Worm (Caenorhabditis elegans): ENCODE data around the gene clec-141.

The clec-141 gene

DNA sequence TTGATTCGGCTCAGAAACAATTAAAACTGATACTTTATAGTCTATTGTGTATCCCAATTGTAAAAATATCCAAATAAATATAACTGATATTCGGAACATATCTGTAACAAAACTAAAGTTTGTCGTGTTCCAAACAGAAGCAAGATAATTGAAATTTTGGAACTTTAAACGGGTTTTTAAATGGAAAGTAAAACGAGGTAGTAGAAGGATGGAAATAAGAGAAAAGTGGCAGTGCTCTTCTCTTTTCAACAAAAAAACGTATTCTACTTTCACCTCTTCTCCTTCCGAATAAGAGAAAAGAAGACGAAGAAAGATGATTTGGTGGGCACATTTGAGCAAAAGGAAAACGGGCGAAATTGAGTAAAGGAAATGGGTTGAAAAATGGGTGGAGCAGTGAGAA, 39.1 kb upstream of the clec-141 start, which contains the start of gene nmr-1:
nmr-1 (minus strand) TSS at position 101 of the 400 bp plus-strand sequence.
- TF ChIP-seq pes-1 (GFP tag; IDR thresholded peaks at IDR 0.05), result no peak
- no peak for TF ChIP-seq tbx-11 (GFP tag; IDR thresholded peaks at IDR 0.05)
- no peak for TF ChIP-seq ceh-13 (GFP tag; optimal IDR thresholded peaks at IDR 0.05)
- TF ChIP-seq ama-1 (optimal IDR thresholded peaks at IDR 0.05), result no peak
- TF ChIP-seq hmbx-1 (tag; optimal IDR thresholded peaks at IDR 0.05), result no peak
- TF ChIP-seq ceh-36 (tag; optimal IDR thresholded peaks at IDR 0.05), result no peak
- no peak for TF ChIP-seq aly-1 (tag; optimal IDR thresholded peaks at IDR 0.05)
- no peak for TF ChIP-seq flt-1 (GFP tag; IDR thresholded peaks at IDR 0.05)
- TF ChIP-seq F13C5.2 (tag; optimal IDR thresholded peaks at IDR 0.05), result no peak
- TF ChIP-seq ets-7 (tag; optimal IDR thresholded peaks at IDR 0.05), result no peak
- TF ChIP-seq hnd-1 (tag; optimal IDR thresholded peaks at IDR 0.05), result no peak
- no peak for TF ChIP-seq tra-4 (tag; optimal IDR thresholded peaks at IDR 0.05)
- TF ChIP-seq tbx-37 (GFP tag; conservative IDR thresholded peaks at IDR 0.05), result no peak
- TF ChIP-seq hmg-4 (GFP tag; optimal IDR thresholded peaks at IDR 0.05), result no peak

DNA sequence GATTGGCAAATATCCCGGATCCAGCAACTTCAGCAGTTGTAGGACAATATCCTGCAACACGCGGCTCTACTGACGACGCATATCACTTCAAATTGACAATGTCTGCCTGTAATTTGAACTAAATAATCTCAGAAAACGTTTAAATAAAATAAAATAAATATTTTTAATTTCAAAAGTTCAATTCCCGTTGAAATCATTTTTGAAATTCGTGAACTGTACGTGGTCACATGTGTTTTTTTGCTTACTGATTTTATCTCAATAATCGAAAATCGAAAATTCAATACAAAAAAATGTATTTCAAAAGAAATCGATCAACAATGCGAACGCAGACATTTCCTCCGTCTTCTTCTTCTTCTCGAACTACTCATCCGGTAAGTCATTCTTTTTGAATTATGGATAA, 30.1 kb upstream of the clec-141 start, which contains the start of gene F07F6.1:
F07F6.1 (plus strand) TSS at position 301 of the 400 bp plus-strand sequence.
- TF ChIP-seq tbx-11 (GFP tag; IDR thresholded peaks at IDR 0.05) (no peak), ceh-13 (GFP tag; optimal IDR thresholded peaks at IDR 0.05) (no peak), ama-1 (optimal IDR thresholded peaks at IDR 0.05) (no peak), pes-1 (GFP tag; IDR thresholded peaks at IDR 0.05) (no peak), hmbx-1 (tag; optimal IDR thresholded peaks at IDR 0.05) (no peak), B0310.2 (tag; optimal IDR thresholded peaks at IDR 0.05) (no peak), F13C5.2 (tag; optimal IDR thresholded peaks at IDR 0.05) (no peak), tbx-37 (GFP tag; conservative IDR thresholded peaks at IDR 0.05) (no peak), aly-1 (tag; optimal IDR thresholded peaks at IDR 0.05) (no peak), flt-1 (GFP tag; IDR thresholded peaks at IDR 0.05) (no peak), hnd-1 (tag; optimal IDR thresholded peaks at IDR 0.05) (no peak), sea-1 (GFP tag; conservative IDR thresholded peaks at IDR 0.05) (no peak), ets-7 (tag; optimal IDR thresholded peaks at IDR 0.05) (no peak), hmg-4 (GFP tag; optimal IDR thresholded peaks at IDR 0.05) (no peak), ceh-36 (tag; optimal IDR thresholded peaks at IDR 0.05) (no peak), tra-4 (tag; optimal IDR thresholded peaks at IDR 0.05) (no peak), scrt-1 (GFP tag; IDR thresholded peaks at IDR 0.05) (no peak)

DNA sequence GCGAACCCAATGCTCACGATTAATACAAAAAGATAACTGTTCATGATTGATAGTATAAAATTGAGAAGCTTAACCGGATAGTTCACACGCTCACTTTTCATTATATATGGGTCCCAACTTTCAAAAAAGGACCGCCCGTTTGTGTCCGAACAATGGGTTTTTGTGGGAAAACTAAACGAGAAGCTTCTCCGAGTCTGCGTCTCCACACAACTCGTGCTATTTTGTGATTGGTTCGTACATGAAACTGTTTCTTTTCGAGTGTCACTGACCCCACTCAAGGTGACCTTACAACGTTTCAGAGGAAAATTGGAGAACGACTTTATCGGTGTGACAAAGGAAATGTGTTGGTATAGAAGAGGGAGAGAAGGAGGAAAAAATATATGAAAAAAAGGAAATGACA, 29.4 kb upstream of the clec-141 start, which contains the start of gene dct-5:
dct-5 (minus strand) TSS at position 101 of the 400 bp plus-strand sequence.
- TF ChIP-seq hmbx-1 (tag; optimal IDR thresholded peaks at IDR 0.05) (no peak), ama-1 (optimal IDR thresholded peaks at IDR 0.05) (no peak), B0310.2 (tag; optimal IDR thresholded peaks at IDR 0.05) (no peak), pes-1 (GFP tag; IDR thresholded peaks at IDR 0.05) (no peak), aly-1 (tag; optimal IDR thresholded peaks at IDR 0.05) (no peak), hnd-1 (tag; optimal IDR thresholded peaks at IDR 0.05) (no peak), scrt-1 (GFP tag; IDR thresholded peaks at IDR 0.05) (no peak), hmg-4 (GFP tag; optimal IDR thresholded peaks at IDR 0.05) (no peak), tbx-37 (GFP tag; conservative IDR thresholded peaks at IDR 0.05) (no peak), ceh-13 (GFP tag; optimal IDR thresholded peaks at IDR 0.05) (no peak), tbx-11 (GFP tag; IDR thresholded peaks at IDR 0.05) (no peak), F13C5.2 (tag; optimal IDR thresholded peaks at IDR 0.05) (no peak), ceh-36 (tag; optimal IDR thresholded peaks at IDR 0.05) (no peak), tra-4 (tag; optimal IDR thresholded peaks at IDR 0.05) (no peak), sea-1 (GFP tag; conservative IDR thresholded peaks at IDR 0.05) (no peak), flt-1 (GFP tag; IDR thresholded peaks at IDR 0.05) (no peak), ets-7 (tag; optimal IDR thresholded peaks at IDR 0.05) (no peak)

DNA sequence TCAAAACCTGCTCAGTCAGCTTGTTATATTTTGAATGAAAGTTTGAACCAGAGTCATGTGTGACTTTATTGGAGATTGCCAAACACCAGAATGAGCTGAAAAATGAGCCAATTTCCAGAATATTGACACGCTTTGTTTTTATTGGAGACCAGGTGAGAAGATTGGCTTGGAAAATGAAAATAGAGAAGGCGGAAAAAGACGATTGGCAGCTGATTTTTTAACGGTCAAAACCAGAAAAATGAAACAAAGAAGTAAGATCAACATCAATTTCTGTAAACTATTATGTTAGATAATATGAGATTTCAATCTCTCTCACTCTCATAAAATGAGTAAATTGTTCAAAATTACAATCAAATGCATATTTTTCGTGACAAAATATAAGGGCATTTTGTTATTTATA, 25.6 kb upstream of the clec-141 start, which contains the start of gene srx-114:
srx-114 (minus strand) TSS at position 101 of the 400 bp plus-strand sequence.
- no peak for TF ChIP-seq pes-1 (GFP tag; IDR thresholded peaks at IDR 0.05)
- no peak for TF ChIP-seq hnd-1 (tag; optimal IDR thresholded peaks at IDR 0.05)
- TF ChIP-seq B0310.2 (tag; optimal IDR thresholded peaks at IDR 0.05), result no peak
- TF ChIP-seq ama-1 (optimal IDR thresholded peaks at IDR 0.05), result no peak

DNA sequence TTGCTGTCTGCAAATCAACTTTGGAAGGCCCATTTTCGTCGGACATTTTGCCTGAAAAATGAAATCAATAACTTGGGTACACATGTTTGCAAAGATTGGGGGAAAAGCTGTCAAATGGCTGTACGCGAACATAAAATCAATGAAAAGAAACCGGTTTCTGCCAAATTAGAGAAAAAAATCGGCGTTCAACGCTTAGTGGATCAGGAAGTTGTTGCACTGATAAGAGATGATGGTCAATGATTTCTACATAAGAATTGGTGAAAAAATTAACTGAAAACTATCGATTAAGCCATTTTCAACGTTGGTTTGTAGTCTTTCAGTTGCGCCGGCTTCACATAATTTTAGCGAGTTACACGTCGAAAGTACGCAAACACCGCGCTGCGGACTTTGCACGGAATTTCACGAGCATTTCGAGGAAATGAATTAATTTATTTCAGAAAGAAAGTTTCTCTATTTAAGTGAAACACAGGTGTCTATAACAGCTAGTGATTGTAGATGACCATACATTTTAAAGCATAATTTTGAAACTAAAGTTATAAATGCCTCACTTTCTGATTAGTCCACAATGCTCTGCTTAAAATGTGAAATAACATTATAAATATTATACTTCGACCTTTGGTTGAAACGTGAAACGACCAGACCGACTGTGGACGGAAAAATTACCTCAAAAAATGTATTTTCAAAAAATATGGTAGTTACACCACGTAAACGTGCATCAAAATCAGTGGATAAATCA, 22.2 kb upstream of the clec-141 start, which contains the start of the genes F07F6.4 and F07F6.2:
F07F6.4 (minus strand) TSS at position 51 of the 736 bp plus-strand sequence.
F07F6.2 (plus strand) TSS at position 686 of the 736 bp plus-strand sequence.
- peak; percentile 9 for TF ChIP-seq F13C5.2 (tag; optimal IDR thresholded peaks at IDR 0.05)
- TF ChIP-seq tbx-11 (GFP tag; IDR thresholded peaks at IDR 0.05), result no peak

DNA sequence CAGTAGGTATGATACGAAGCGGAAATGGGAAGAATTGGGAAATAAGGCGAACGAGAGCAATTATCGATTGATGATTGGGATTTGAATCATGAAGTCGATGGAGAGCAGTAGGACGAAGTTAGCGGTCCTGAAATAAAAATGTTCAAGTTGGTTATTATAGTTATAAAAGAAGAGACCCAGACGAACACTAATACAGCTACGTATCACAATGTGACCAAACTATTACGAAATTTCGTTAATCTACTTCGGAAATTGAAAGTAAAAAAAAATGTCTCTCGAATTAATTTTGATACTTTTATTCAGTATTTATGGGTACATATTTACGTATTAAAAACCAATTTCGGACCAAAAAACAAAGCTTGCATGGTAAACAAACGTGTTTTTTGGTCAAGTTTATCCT, 19.0 kb upstream of the clec-141 start:
- TF ChIP-seq flt-1 (GFP tag; IDR thresholded peaks at IDR 0.05) (no peak), ceh-36 (tag; optimal IDR thresholded peaks at IDR 0.05) (no peak), hnd-1 (tag; optimal IDR thresholded peaks at IDR 0.05) (no peak), sea-1 (GFP tag; conservative IDR thresholded peaks at IDR 0.05) (no peak), tbx-37 (GFP tag; conservative IDR thresholded peaks at IDR 0.05) (no peak), scrt-1 (GFP tag; IDR thresholded peaks at IDR 0.05) (no peak), B0310.2 (tag; optimal IDR thresholded peaks at IDR 0.05) (no peak), hmg-4 (GFP tag; optimal IDR thresholded peaks at IDR 0.05) (no peak), F13C5.2 (tag; optimal IDR thresholded peaks at IDR 0.05) (no peak), aly-1 (tag; optimal IDR thresholded peaks at IDR 0.05) (no peak)

DNA sequence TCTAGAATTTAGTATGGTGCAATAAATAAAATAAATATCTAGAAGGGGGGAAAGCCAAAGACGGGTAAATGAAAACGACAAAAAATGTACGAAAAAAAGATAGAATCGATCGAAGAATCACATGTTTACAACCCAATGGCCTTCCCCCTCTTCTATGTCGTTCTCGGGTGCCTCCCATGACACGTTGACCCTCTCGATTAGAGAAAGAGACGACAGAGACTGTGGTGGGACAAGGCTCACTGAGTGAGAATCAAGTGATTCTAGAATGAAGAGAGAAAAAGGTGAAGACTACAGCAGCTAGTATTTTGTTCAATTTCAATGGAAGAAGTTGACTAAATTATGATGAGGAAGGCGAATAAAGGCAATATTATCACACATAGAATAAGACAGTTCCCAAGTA, 18.6 kb upstream of the clec-141 start:
- TF ChIP-seq hmg-4 (GFP tag; optimal IDR thresholded peaks at IDR 0.05) (peak; percentile 36), hnd-1 (tag; optimal IDR thresholded peaks at IDR 0.05) (no peak), ets-7 (tag; optimal IDR thresholded peaks at IDR 0.05) (no peak), ceh-36 (tag; optimal IDR thresholded peaks at IDR 0.05) (no peak), F13C5.2 (tag; optimal IDR thresholded peaks at IDR 0.05) (no peak)

Measured in whole organism, early embryonic.